Worm (Caenorhabditis elegans): ENCODE data around the gene F13A7.14.

DNA sequence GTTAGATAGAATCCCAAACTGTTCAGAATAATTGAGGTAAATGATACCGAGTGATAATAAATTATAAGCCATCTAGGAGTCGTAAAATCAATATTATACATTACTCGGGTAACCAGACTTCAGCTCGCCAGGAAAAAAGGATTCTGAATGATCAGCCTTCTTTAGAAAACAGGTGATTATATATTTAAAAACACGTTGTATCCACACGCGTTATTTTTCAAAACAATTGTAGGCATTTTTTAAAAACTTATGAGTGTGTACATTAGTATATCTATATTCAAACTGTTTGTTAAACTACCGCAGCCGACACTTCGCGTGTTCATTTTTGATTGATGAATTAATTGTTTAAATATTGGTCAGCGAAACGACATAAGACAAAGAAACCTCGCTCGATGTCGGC is 13.4 kb upstream of the F13A7.14 start, which contains the start of gene sri-65:
- TF ChIP-seq ztf-23 (GFP tag; IDR thresholded peaks at IDR 0.05) (no peak), med-1 (GFP tag; optimal IDR thresholded peaks at IDR 0.05; ENCODE audit: insufficient read depth) (no peak)

Measured in whole organism, midembryonic.